Worm (Caenorhabditis elegans) whole organism, midembryonic: ENCODE measurements around the gene alh-7.

Experiments used
- T22C8.4 ChIP-seq: fragments of 200-800 bp; sonication (Bioruptor generic); IDR thresholded peaks from 2 replicates; pipeline ENCODE4 v1.3.6; 2022; ENCODE audit warnings: missing genetic modification characterization, missing compliant biosample characterization
- flt-1 ChIP-seq: fragments of 200-800 bp; sonication (Bioruptor generic); IDR thresholded peaks from 2 replicates; pipeline ENCODE4 v1.3.6; 2022; ENCODE audit warnings: missing genetic modification characterization, missing compliant biosample characterization
- med-1 ChIP-seq: sonication (generic microtip); optimal IDR thresholded peaks from 2 replicates; lab custom pipeline; 2017; ENCODE audit warnings: missing genetic modification characterization, mild to moderate bottlenecking, missing compliant biosample characterization, antibody characterized with exemption, missing genetic modification reagents; ENCODE audit not compliant: insufficient read depth
- ztf-23 ChIP-seq: fragments of 200-800 bp; sonication (Bioruptor generic); IDR thresholded peaks from 2 replicates; pipeline ENCODE4 v1.3.6; 2022; ENCODE audit warnings: missing genetic modification reagents, missing genetic modification characterization, missing compliant biosample characterization
- ztf-29 ChIP-seq: fragments of 200-800 bp; sonication (Bioruptor generic); IDR thresholded peaks from 2 replicates; pipeline ENCODE4 v1.3.6; 2022; ENCODE audit warnings: missing genetic modification reagents, missing genetic modification characterization, missing compliant biosample characterization

DNA sequence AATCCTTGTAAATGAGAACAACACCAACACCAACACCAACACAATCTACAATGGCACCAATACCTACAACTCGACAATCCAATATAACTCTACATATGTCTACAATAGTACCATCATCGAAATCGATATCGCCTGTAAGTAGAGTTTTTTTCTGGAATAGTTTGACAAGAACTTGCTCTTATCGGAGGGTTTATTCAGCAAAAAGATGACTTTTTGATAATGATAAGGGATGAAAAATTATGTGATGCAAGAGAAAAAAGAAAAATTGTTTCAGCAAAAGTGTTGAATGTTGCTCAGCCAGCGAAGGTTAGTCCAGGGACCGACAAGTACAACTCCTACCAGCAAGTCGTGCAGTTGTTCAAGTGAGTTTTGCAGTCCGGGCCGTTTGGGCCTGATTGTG, 17.0 kb upstream of the alh-7 start:
- TF ChIP-seq T22C8.4 (GFP tag; lab: Robert Waterston, UW) (no peak), ztf-29 (GFP tag; lab: Robert Waterston, UW) (no peak), flt-1 (GFP tag; lab: Robert Waterston, UW) (no peak), med-1 (GFP tag; lab: Kevin White, UChicago) (no peak), ztf-23 (GFP tag; lab: Robert Waterston, UW) (no peak)
